Fruit fly (Drosophila melanogaster): Measurements from ENCODE around the gene jp.

Gene jp

DNA sequence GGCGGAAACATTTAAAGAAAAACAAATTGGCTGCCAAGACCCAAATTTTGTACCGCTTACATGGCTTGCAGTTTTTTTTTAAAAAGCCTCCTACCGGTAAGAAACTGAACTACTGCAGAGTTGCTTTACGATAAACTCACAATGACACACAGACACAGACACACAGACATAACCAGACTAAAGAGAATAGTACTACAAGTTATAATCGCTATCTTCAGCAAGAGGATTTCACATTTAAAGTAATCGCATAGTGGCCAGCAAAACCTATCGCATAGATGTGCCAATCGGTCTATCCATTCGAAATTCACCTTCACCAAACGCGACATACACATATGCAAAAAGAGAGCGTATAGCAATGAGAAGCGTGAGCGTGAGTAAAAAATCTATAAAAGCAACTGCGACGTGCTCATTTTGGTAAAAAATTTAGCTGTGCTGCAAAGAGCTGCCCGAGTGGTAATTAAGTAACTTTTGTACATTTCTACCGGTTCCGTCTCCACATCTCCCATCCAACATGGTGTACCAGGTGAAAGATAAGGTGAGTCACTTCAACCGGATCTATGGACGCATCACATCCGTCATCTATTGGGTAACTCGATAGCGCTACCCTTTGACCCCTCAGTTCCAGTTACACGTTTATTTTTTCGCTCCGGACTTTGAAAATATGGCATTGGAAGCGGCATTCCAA, 46.6 kb upstream of the jp start, which contains the start of gene Trx2:
Gene Trx2, plus strand, starts transcription at position 161 of the 685 bp plus-strand sequence.
- TF ChIP-seq ey (GFP tag; optimal IDR thresholded peaks at IDR 0.05) (no peak), sv (GFP tag; optimal IDR thresholded peaks at IDR 0.05) (no peak), Rel (GFP tag; optimal IDR thresholded peaks at IDR 0.05) (no peak), Rel (tag; optimal IDR thresholded peaks at IDR 0.05) (peak; percentile 59), brk (GFP tag; optimal IDR thresholded peaks at IDR 0.05) (no peak), GATAd (GFP tag; optimal IDR thresholded peaks at IDR 0.05) (no peak), woc (GFP tag; optimal IDR thresholded peaks at IDR 0.05) (no peak), pan (optimal IDR thresholded peaks at IDR 0.05) (no peak), h (GFP tag; optimal IDR thresholded peaks at IDR 0.05) (peak; percentile 47), Dfd (GFP tag; optimal IDR thresholded peaks at IDR 0.05) (no peak), dmrt93B (GFP tag; optimal IDR thresholded peaks at IDR 0.05) (no peak), jim (GFP tag; optimal IDR thresholded peaks at IDR 0.05) (no peak), usp (GFP tag; optimal IDR thresholded peaks at IDR 0.05) (no peak), Hr78 (GFP tag; optimal IDR thresholded peaks at IDR 0.05) (no peak), N (GFP tag; optimal IDR thresholded peaks at IDR 0.05) (no peak), dl (GFP tag; optimal IDR thresholded peaks at IDR 0.05; ENCODE audit: insufficient read depth in 1 of 2, partially characterized antibody in 2 of 2) (peak; percentile 58 to 76), Vsx2 (GFP tag; optimal IDR thresholded peaks at IDR 0.05; ENCODE audit: partially characterized antibody) (peak; percentile 84), tai (GFP tag; optimal IDR thresholded peaks at IDR 0.05) (no peak), Jra (GFP tag; optimal IDR thresholded peaks at IDR 0.05) (peak; percentile 66), fru (GFP tag; optimal IDR thresholded peaks at IDR 0.05) (peak; percentile 35), Myc (optimal IDR thresholded peaks at IDR 0.05) (peak; percentile 85), CG32264 (GFP tag; optimal IDR thresholded peaks at IDR 0.05) (no peak), foxo (GFP tag; optimal IDR thresholded peaks at IDR 0.05) (peak in 1 of 2 experiments; percentile 41), Hr83 (GFP tag; optimal IDR thresholded peaks at IDR 0.05; ENCODE audit: poor library complexity, severe bottlenecking) (peak; percentile 64), CG9705 (GFP tag; optimal IDR thresholded peaks at IDR 0.05) (no peak), lola (GFP tag; optimal IDR thresholded peaks at IDR 0.05) (no peak), br (GFP tag; optimal IDR thresholded peaks at IDR 0.05) (peak; percentile 2), HLH106 (tag; optimal IDR thresholded peaks at IDR 0.05) (no peak), psq (GFP tag; optimal IDR thresholded peaks at IDR 0.05) (peak; percentile 1), CrebA (GFP tag; optimal IDR thresholded peaks at IDR 0.05; ENCODE audit: borderline replicate concordance) (no peak), Hnf4 (GFP tag; optimal IDR thresholded peaks at IDR 0.05) (no peak), OdsH (GFP tag; optimal IDR thresholded peaks at IDR 0.05) (peak; percentile 42), Abd-B (GFP tag; optimal IDR thresholded peaks at IDR 0.05) (no peak), Mio (GFP tag; optimal IDR thresholded peaks at IDR 0.05) (no peak), sage (GFP tag; optimal IDR thresholded peaks at IDR 0.05) (no peak), dsf (GFP tag; optimal IDR thresholded peaks at IDR 0.05; ENCODE audit: borderline replicate concordance) (no peak), Dif (GFP tag; optimal IDR thresholded peaks at IDR 0.05; ENCODE audit: partially characterized antibody) (peak; percentile 81), rgr (GFP tag; optimal IDR thresholded peaks at IDR 0.05) (peak; percentile 47), Sp1 (GFP tag; optimal IDR thresholded peaks at IDR 0.05) (peak; percentile 33)

DNA sequence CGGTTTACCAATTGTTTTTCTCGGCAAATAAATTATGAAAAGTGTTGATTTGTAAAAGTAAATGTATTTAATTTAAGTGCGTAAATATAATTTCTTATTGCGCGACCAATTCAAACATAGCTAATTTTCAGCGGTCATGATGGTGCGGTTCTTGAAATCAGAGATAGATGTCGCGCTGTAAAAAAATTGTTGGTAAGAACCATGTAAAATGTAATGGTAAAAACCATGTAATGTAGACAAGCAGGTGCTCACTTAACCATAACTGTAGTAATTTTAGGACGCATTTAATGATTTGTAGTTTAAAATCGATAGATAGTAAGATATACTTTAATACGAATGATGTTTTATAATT, 46.1 kb upstream of the jp start:
- TF ChIP-seq ey (GFP tag; optimal IDR thresholded peaks at IDR 0.05) (no peak), OdsH (GFP tag; optimal IDR thresholded peaks at IDR 0.05) (no peak), HLH106 (tag; optimal IDR thresholded peaks at IDR 0.05) (no peak)

DNA sequence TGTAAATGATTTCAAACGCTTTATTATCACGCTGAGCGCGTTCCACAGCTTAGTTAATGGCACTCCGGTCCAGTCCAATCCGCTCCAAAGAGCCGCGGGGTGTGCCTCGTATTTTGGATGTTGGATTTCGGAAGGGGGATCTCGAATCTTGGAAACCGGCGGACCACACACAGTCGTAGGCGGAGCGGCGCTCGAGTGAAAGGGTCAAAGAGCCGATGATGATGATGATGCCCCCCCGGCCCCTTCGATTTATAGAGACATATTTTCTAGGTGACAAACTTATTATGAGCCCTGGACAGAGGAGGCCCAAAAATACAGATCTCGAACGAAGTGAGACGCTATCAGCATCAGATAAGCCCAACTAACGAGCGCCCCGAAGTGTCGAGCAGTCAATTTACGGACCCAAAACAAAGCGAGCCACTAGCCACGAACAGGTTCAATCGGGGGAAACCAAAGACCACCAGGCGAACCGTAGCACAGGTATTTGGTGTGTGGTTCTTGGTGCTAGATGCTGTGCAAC, 42.8 kb upstream of the jp start:
- TF ChIP-seq h (GFP tag; optimal IDR thresholded peaks at IDR 0.05) (no peak), Vsx2 (GFP tag; optimal IDR thresholded peaks at IDR 0.05; ENCODE audit: partially characterized antibody) (no peak), Hr83 (GFP tag; optimal IDR thresholded peaks at IDR 0.05; ENCODE audit: poor library complexity, severe bottlenecking) (no peak), sv (GFP tag; optimal IDR thresholded peaks at IDR 0.05) (no peak), Sp1 (GFP tag; optimal IDR thresholded peaks at IDR 0.05) (no peak), N (GFP tag; optimal IDR thresholded peaks at IDR 0.05) (no peak), Mio (GFP tag; optimal IDR thresholded peaks at IDR 0.05) (no peak), fru (GFP tag; optimal IDR thresholded peaks at IDR 0.05) (no peak), HLH106 (tag; optimal IDR thresholded peaks at IDR 0.05) (no peak), Rel (GFP tag; optimal IDR thresholded peaks at IDR 0.05) (no peak), Rel (tag; optimal IDR thresholded peaks at IDR 0.05) (no peak)

Measured in whole organism, wandering third instar larva.